Fruit fly (Drosophila melanogaster) whole organism, embryonic: ENCODE measurements around the gene CG43255.

ENCODE experiments used
- Atf-2 ChIP-seq: fragments of 200-800 bp; sonication (Bioruptor generic); optimal IDR thresholded peaks from 2 replicates; lab custom pipeline; 2016; ENCODE audit warnings: missing biosample characterization, missing genetic modification characterization
- BtbVII ChIP-seq: fragments of 200-800 bp; sonication (Bioruptor generic); optimal IDR thresholded peaks from 3 replicates; lab custom pipeline; 2017; ENCODE audit warnings: missing biosample characterization, mild to moderate bottlenecking, missing genetic modification characterization
- CG18011 ChIP-seq: fragments of 200-800 bp; sonication (Bioruptor generic); optimal IDR thresholded peaks from 2 replicates; lab custom pipeline; 2017; ENCODE audit warnings: missing biosample characterization, missing genetic modification characterization, mild to moderate bottlenecking, moderate library complexity, missing genotype
- CG2120 ChIP-seq: fragments of 200-800 bp; sonication (Bioruptor generic); optimal IDR thresholded peaks from 3 replicates; lab custom pipeline; 2016; ENCODE audit warnings: missing biosample characterization, missing genetic modification characterization
- CG2712 ChIP-seq: fragments of 200-800 bp; optimal IDR thresholded peaks from 3 replicates; lab custom pipeline; 2019; ENCODE audit warnings: missing biosample characterization, mild to moderate bottlenecking, missing genetic modification characterization, moderate library complexity
- CG2875 ChIP-seq: fragments of 200-800 bp; sonication (Bioruptor generic); optimal IDR thresholded peaks from 2 replicates; lab custom pipeline; 2017; ENCODE audit warnings: missing biosample characterization, mild to moderate bottlenecking, missing genetic modification characterization, missing genetic modification reagents
- CG30020 ChIP-seq: fragments of 200-800 bp; optimal IDR thresholded peaks from 2 replicates; lab custom pipeline; 2019; ENCODE audit warnings: missing biosample characterization, mild to moderate bottlenecking, missing genetic modification characterization, moderate library complexity
- CG30431 ChIP-seq: fragments of 200-800 bp; sonication (Bioruptor generic); optimal IDR thresholded peaks from 2 replicates; lab custom pipeline; 2017; ENCODE audit warnings: missing biosample characterization, missing genetic modification characterization
- CG32532 ChIP-seq: fragments of 200-800 bp; sonication (Bioruptor generic); IDR thresholded peaks from 2 replicates; pipeline ENCODE4 v1.3.6; 2022; ENCODE audit warnings: missing biosample characterization, missing genetic modification characterization
- CG4328 ChIP-seq: fragments of 200-800 bp; sonication (Bioruptor generic); optimal IDR thresholded peaks from 3 replicates; lab custom pipeline; 2017; ENCODE audit warnings: missing biosample characterization, missing genetic modification reagents, missing genetic modification characterization
- CG5180 ChIP-seq: fragments of 200-800 bp; sonication (Bioruptor generic); optimal IDR thresholded peaks from 3 replicates; lab custom pipeline; 2017; ENCODE audit warnings: missing biosample characterization, missing genetic modification characterization, mild to moderate bottlenecking, moderate library complexity, missing genetic modification reagents
- CG6683 ChIP-seq: fragments of 200-800 bp; sonication (Bioruptor generic); optimal IDR thresholded peaks from 2 replicates; lab custom pipeline; 2017; ENCODE audit warnings: missing biosample characterization, mild to moderate bottlenecking, missing genetic modification characterization, missing genetic modification reagents
- CG7987 ChIP-seq: fragments of 200-800 bp; sonication (Bioruptor generic); optimal IDR thresholded peaks from 2 replicates; lab custom pipeline; 2018; ENCODE audit warnings: missing biosample characterization, mild to moderate bottlenecking, missing genetic modification characterization, moderate library complexity
- CG8765 ChIP-seq: fragments of 200-800 bp; sonication (Bioruptor generic); IDR thresholded peaks from 2 replicates; pipeline ENCODE4 v1.3.6; 2022; ENCODE audit warnings: missing biosample characterization, missing genetic modification characterization
- CG9609 ChIP-seq: fragments of 200-800 bp; sonication (Bioruptor generic); optimal IDR thresholded peaks from 3 replicates; lab custom pipeline; 2016; ENCODE audit warnings: missing biosample characterization, missing genetic modification characterization
- CG9932 ChIP-seq: fragments of 200-800 bp; sonication (Bioruptor generic); IDR thresholded peaks from 2 replicates; pipeline ENCODE4 v1.3.6; 2022; ENCODE audit warnings: missing biosample characterization, missing genetic modification characterization
- Camta ChIP-seq: fragments of 200-800 bp; sonication (Bioruptor generic); optimal IDR thresholded peaks from 2 replicates; lab custom pipeline; 2016; ENCODE audit warnings: missing biosample characterization, missing genetic modification characterization
- D ChIP-seq, 2 experiments: fragments of 200-800 bp in 1 of 2; fragments of >200 bp in 1 of 2; sonication (Bioruptor generic) in 1 of 2; optimal IDR thresholded peaks; 2 replicates in 1 of 2; 3 replicates in 1 of 2; lab custom pipeline; 2017; ENCODE audit warnings: mild to moderate bottlenecking in 1 of 2, missing biosample characterization in 1 of 2, missing genetic modification characterization in 1 of 2, missing genetic modification reagents in 1 of 2
- Dad ChIP-seq: fragments of 200-800 bp; sonication (Bioruptor generic); optimal IDR thresholded peaks from 3 replicates; lab custom pipeline; 2016; ENCODE audit warnings: missing biosample characterization, missing genetic modification characterization
- Doc2 ChIP-seq: fragments of 200-800 bp; sonication (Bioruptor generic); IDR thresholded peaks from 2 replicates; pipeline ENCODE4 v1.3.6; 2022; ENCODE audit warnings: missing biosample characterization, missing genetic modification characterization
- Dref ChIP-seq: fragments of 200-800 bp; sonication (Bioruptor generic); IDR thresholded peaks from 2 replicates; pipeline ENCODE4 v1.3.6; 2022; ENCODE audit warnings: missing biosample characterization, missing genetic modification characterization
- ERR ChIP-seq: fragments of 200-800 bp; sonication (Bioruptor generic); optimal IDR thresholded peaks from 2 replicates; lab custom pipeline; 2016; ENCODE audit warnings: missing biosample characterization, missing genetic modification characterization
- Elba2 ChIP-seq: fragments of 200-800 bp; sonication (Bioruptor generic); optimal IDR thresholded peaks from 3 replicates; lab custom pipeline; 2016; ENCODE audit warnings: missing biosample characterization, missing genetic modification characterization
- HLH54F ChIP-seq: fragments of 200-800 bp; sonication (Bioruptor generic); optimal IDR thresholded peaks from 3 replicates; lab custom pipeline; 2016; ENCODE audit warnings: missing biosample characterization, missing genetic modification characterization
- Hr3 ChIP-seq: fragments of 200-800 bp; sonication (Bioruptor generic); optimal IDR thresholded peaks from 3 replicates; lab custom pipeline; 2016; ENCODE audit warnings: missing biosample characterization, missing genetic modification characterization
- NFAT ChIP-seq: fragments of 200-800 bp; sonication (Bioruptor generic); IDR thresholded peaks from 2 replicates; pipeline ENCODE4 v1.3.6; 2022; ENCODE audit warnings: missing biosample characterization, missing genetic modification characterization
- Nf-YB ChIP-seq: fragments of 200-800 bp; sonication (Bioruptor generic); optimal IDR thresholded peaks from 3 replicates; lab custom pipeline; 2019; ENCODE audit warnings: missing biosample characterization, mild to moderate bottlenecking, missing genetic modification characterization, moderate library complexity
- Oaz ChIP-seq: fragments of 200-800 bp; sonication (Bioruptor generic); IDR thresholded peaks from 2 replicates; pipeline ENCODE4 v1.3.6; 2022; ENCODE audit warnings: missing biosample characterization, missing genetic modification characterization
- Ravus ChIP-seq: fragments of 200-800 bp; sonication (Bioruptor generic); IDR thresholded peaks from 2 replicates; pipeline ENCODE4 v1.3.6; 2022; ENCODE audit warnings: missing biosample characterization, missing genetic modification characterization
- Six4 ChIP-seq: fragments of 200-800 bp; sonication (Bioruptor generic); optimal IDR thresholded peaks from 2 replicates; lab custom pipeline; 2016; ENCODE audit warnings: missing biosample characterization, missing genetic modification characterization
- Sry-δ ChIP-seq: fragments of 200-800 bp; sonication (Bioruptor generic); optimal IDR thresholded peaks from 2 replicates; lab custom pipeline; 2016; ENCODE audit warnings: missing biosample characterization, missing genetic modification characterization
- cwo ChIP-seq: fragments of 200-800 bp; sonication (Bioruptor generic); optimal IDR thresholded peaks from 3 replicates; lab custom pipeline; 2017; ENCODE audit warnings: missing biosample characterization, missing genetic modification characterization, mild to moderate bottlenecking, moderate library complexity, missing genetic modification reagents
- ftz-f1 ChIP-seq: fragments of 200-800 bp; sonication (Bioruptor generic); optimal IDR thresholded peaks from 2 replicates; lab custom pipeline; 2016; ENCODE audit warnings: missing biosample characterization, missing genetic modification characterization
- gem ChIP-seq: fragments of 200-800 bp; sonication (Bioruptor generic); optimal IDR thresholded peaks from 2 replicates; lab custom pipeline; 2019; ENCODE audit warnings: missing biosample characterization, mild to moderate bottlenecking, missing genetic modification characterization, moderate library complexity
- gsb ChIP-seq: fragments of 200-800 bp; sonication (Bioruptor generic); IDR thresholded peaks from 2 replicates; pipeline ENCODE4 v1.3.6; 2022; ENCODE audit warnings: missing biosample characterization, missing genetic modification characterization
- gsb-n ChIP-seq: fragments of 200-800 bp; sonication (Bioruptor generic); optimal IDR thresholded peaks from 3 replicates; lab custom pipeline; 2018; ENCODE audit warnings: missing biosample characterization, mild to moderate bottlenecking, missing genetic modification characterization
- mam ChIP-seq: fragments of 200-800 bp; sonication (Bioruptor generic); optimal IDR thresholded peaks from 3 replicates; lab custom pipeline; 2016; ENCODE audit warnings: missing biosample characterization, missing genetic modification characterization
- nmo ChIP-seq: fragments of 200-800 bp; sonication (Bioruptor generic); optimal IDR thresholded peaks from 2 replicates; lab custom pipeline; 2018; ENCODE audit warnings: missing biosample characterization, mild to moderate bottlenecking, missing genetic modification characterization, moderate library complexity
- pnt ChIP-seq: fragments of 200-800 bp; sonication (Bioruptor generic); optimal IDR thresholded peaks from 3 replicates; lab custom pipeline; 2016; ENCODE audit warnings: missing biosample characterization, missing genetic modification characterization
- pros ChIP-seq: fragments of 200-800 bp; sonication (Bioruptor generic); optimal IDR thresholded peaks from 3 replicates; lab custom pipeline; 2019; ENCODE audit warnings: missing biosample characterization, mild to moderate bottlenecking, missing genetic modification characterization, moderate library complexity
- psq ChIP-seq: fragments of 200-800 bp; sonication (Bioruptor generic); optimal IDR thresholded peaks from 2 replicates; lab custom pipeline; 2017; ENCODE audit warnings: missing biosample characterization, missing genetic modification characterization
- rib ChIP-seq: fragments of 200-800 bp; sonication (Bioruptor generic); IDR thresholded peaks from 2 replicates; pipeline ENCODE4 v1.3.6; 2022; ENCODE audit warnings: missing biosample characterization, missing genetic modification characterization
- sc ChIP-seq, 3 experiments: fragments of >200 bp in 2 of 3; fragments of 200-800 bp in 1 of 3; sonication (Bioruptor generic) in 1 of 3; optimal IDR thresholded peaks; 2 replicates in 2 of 3; 3 replicates in 1 of 3; lab custom pipeline; 2017; ENCODE audit warnings: mild to moderate bottlenecking in 1 of 3, missing biosample characterization in 1 of 3, missing genetic modification characterization in 1 of 3, missing genetic modification reagents in 1 of 3
- sima ChIP-seq: fragments of 200-800 bp; sonication (Bioruptor generic); optimal IDR thresholded peaks from 2 replicates; lab custom pipeline; 2016; ENCODE audit warnings: missing biosample characterization, missing genetic modification characterization
- slou ChIP-seq: fragments of 200-800 bp; sonication (Bioruptor generic); optimal IDR thresholded peaks from 3 replicates; lab custom pipeline; 2016; ENCODE audit warnings: missing biosample characterization, missing genetic modification characterization
- ssp ChIP-seq: fragments of 200-800 bp; sonication (Bioruptor generic); IDR thresholded peaks from 2 replicates; pipeline ENCODE4 v1.3.6; 2022; ENCODE audit warnings: missing biosample characterization, missing genetic modification characterization
- stc ChIP-seq: fragments of 200-800 bp; sonication (Bioruptor generic); IDR thresholded peaks from 2 replicates; pipeline ENCODE4 v1.3.6; 2022; ENCODE audit warnings: missing biosample characterization, missing genetic modification characterization
- tgo ChIP-seq: fragments of 200-800 bp; sonication (Bioruptor generic); IDR thresholded peaks from 3 replicates; pipeline ENCODE4 v1.3.6; 2022; ENCODE audit warnings: missing biosample characterization, missing genetic modification characterization
- tin ChIP-seq: fragments of 200-800 bp; sonication (Bioruptor generic); optimal IDR thresholded peaks from 3 replicates; lab custom pipeline; 2016; ENCODE audit warnings: missing biosample characterization, missing genetic modification characterization
- trem ChIP-seq: fragments of 200-800 bp; optimal IDR thresholded peaks from 3 replicates; lab custom pipeline; 2019; ENCODE audit warnings: missing biosample characterization, mild to moderate bottlenecking, missing genetic modification characterization, moderate library complexity
- zen ChIP-seq: fragments of 200-800 bp; sonication (Bioruptor generic); optimal IDR thresholded peaks from 3 replicates; lab custom pipeline; 2018; ENCODE audit warnings: missing biosample characterization, mild to moderate bottlenecking, missing genetic modification characterization, moderate library complexity

CG43255 gene

dm6 chrX:8896080-8896479 lies 27.7 kb upstream of the CG43255 start (continued):
- TF ChIP-seq zen (tag; lab: Kevin White, UChicago) (peak; percentile 90), slou (peak; percentile 85), CG7987 (peak; percentile 83), CG9932 (GFP tag; lab: Robert Waterston, UW) (peak; percentile 96), CG2712 (peak; percentile 95), CG4328 (GFP tag; lab: Kevin White, UChicago) (peak; percentile 67), tin (GFP tag; lab: Kevin White, UChicago) (peak; percentile 94), stc (GFP tag; lab: Robert Waterston, UW) (peak; percentile 95), sima (GFP tag; lab: Kevin White, UChicago) (no peak), Six4 (peak; percentile 86), rib (GFP tag; lab: Robert Waterston, UW) (peak; percentile 94), tgo (peak; percentile 96), ERR (GFP tag; lab: Kevin White, UChicago) (no peak), Doc2 (GFP tag; lab: Robert Waterston, UW) (peak; percentile 84), ssp (GFP tag; lab: Robert Waterston, UW) (peak; percentile 87), HLH54F (GFP tag; lab: Kevin White, UChicago) (peak; percentile 66), Elba2 (peak; percentile 58), CG5180 (GFP tag; lab: Kevin White, UChicago) (peak; percentile 85), pnt (GFP tag; lab: Kevin White, UChicago) (peak; percentile 71), Oaz (GFP tag; lab: Robert Waterston, UW) (peak; percentile 92), gem (tag; lab: Kevin White, UChicago) (peak; percentile 96), nmo (GFP tag; lab: Kevin White, UChicago) (peak; percentile 95), mam (GFP tag; lab: Kevin White, UChicago) (peak; percentile 78), NFAT (GFP tag; lab: Robert Waterston, UW) (peak; percentile 97), Sry-δ (no peak), trem (tag; lab: Kevin White, UChicago) (peak; percentile 77), gsb-n (tag; lab: Kevin White, UChicago) (peak; percentile 90), Camta (GFP tag; lab: Kevin White, UChicago) (peak; percentile 72), CG30020 (peak; percentile 55), CG32532 (GFP tag; lab: Robert Waterston, UW) (peak; percentile 98), CG6683 (peak; percentile 74), Dad (GFP tag; lab: Kevin White, UChicago) (peak; percentile 70), gsb (GFP tag; lab: Robert Waterston, UW) (peak; percentile 93), cwo (GFP tag; lab: Kevin White, UChicago) (peak; percentile 88), CG30431 (peak; percentile 90), Atf-2 (GFP tag; lab: Kevin White, UChicago) (peak; percentile 72), CG2120 (GFP tag; lab: Kevin White, UChicago) (peak; percentile 93), sc (optimal IDR thresholded peaks at IDR 0.05; lab: Kevin White, UChicago) (no peak), sc (GFP tag; optimal IDR thresholded peaks at IDR 0.05; lab: Kevin White, UChicago) (peak; percentile 90), D (optimal IDR thresholded peaks at IDR 0.05; lab: Kevin White, UChicago) (no peak), D (GFP tag; optimal IDR thresholded peaks at IDR 0.05; lab: Kevin White, UChicago) (peak; percentile 91), ftz-f1 (GFP tag; lab: Kevin White, UChicago) (peak; percentile 21), psq (GFP tag; lab: Kevin White, UChicago) (peak; percentile 86), BtbVII (GFP tag; lab: Kevin White, UChicago) (peak; percentile 88), CG8765 (peak; percentile 83), Hr3 (peak; percentile 93), pros (GFP tag; lab: Kevin White, UChicago) (no peak), CG18011 (peak; percentile 72), Ravus (peak; percentile 90), Dref (peak; percentile 41), CG9609 (GFP tag; lab: Kevin White, UChicago) (peak; percentile 57), Nf-YB (GFP tag; lab: Kevin White, UChicago) (peak; percentile 74), CG2875 (GFP tag; lab: Kevin White, UChicago) (peak; percentile 90)
